Worm (Caenorhabditis elegans) whole organism, mixed stage, embryonic: Measurements from ENCODE around the gene fkb-6.

Experiments used
- bed-3 ChIP-seq: fragments of 200-800 bp; sonication (Bioruptor generic); optimal IDR thresholded peaks from 3 replicates; lab custom pipeline; 2018; ENCODE audit warnings: mild to moderate bottlenecking, missing genetic modification characterization, moderate library complexity, missing compliant biosample characterization
- blmp-1 ChIP-seq: fragments of 150-350 bp; optimal IDR thresholded peaks from 2 replicates; lab custom pipeline; 2014; ENCODE audit warnings: missing biosample characterization, missing genetic modification characterization
- ceh-39 ChIP-seq: fragments of 150-350 bp; optimal IDR thresholded peaks from 2 replicates; lab custom pipeline; 2014; ENCODE audit warnings: missing biosample characterization, missing genetic modification characterization
- ceh-43 ChIP-seq: fragments of 200-800 bp; sonication (Bioruptor generic); optimal IDR thresholded peaks from 2 replicates; lab custom pipeline; 2018; ENCODE audit warnings: mild to moderate bottlenecking, missing genetic modification characterization, moderate library complexity, missing compliant biosample characterization
- elt-1 ChIP-seq: sonication (generic microtip); optimal IDR thresholded peaks from 2 replicates; lab custom pipeline; 2017; ENCODE audit warnings: missing genetic modification characterization, mild to moderate bottlenecking, missing compliant biosample characterization, antibody characterized with exemption, moderate library complexity, borderline replicate concordance; ENCODE audit not compliant: insufficient read depth
- elt-3 ChIP-seq: fragments of 150-350 bp; optimal IDR thresholded peaks from 2 replicates; lab custom pipeline; 2014; ENCODE audit warnings: missing biosample characterization, missing genetic modification characterization
- flh-1 ChIP-seq: fragments of 200-800 bp; sonication (Bioruptor generic); optimal IDR thresholded peaks from 2 replicates; lab custom pipeline; 2018; ENCODE audit warnings: mild to moderate bottlenecking, missing genetic modification characterization, moderate library complexity, missing compliant biosample characterization
- hlh-1 ChIP-seq: fragments of 150-350 bp; optimal IDR thresholded peaks from 2 replicates; lab custom pipeline; 2014; ENCODE audit warnings: missing biosample characterization, missing genetic modification reagents, missing genetic modification characterization
- lsy-2 ChIP-seq: fragments of 150-350 bp; optimal IDR thresholded peaks from 2 replicates; lab custom pipeline; 2014; ENCODE audit warnings: missing biosample characterization, missing genetic modification characterization
- mls-2 ChIP-seq: sonication (generic microtip); optimal IDR thresholded peaks from 2 replicates; lab custom pipeline; 2016; ENCODE audit warnings: mild to moderate bottlenecking, missing genetic modification characterization, moderate library complexity, missing compliant biosample characterization
- nhr-12 ChIP-seq: fragments of 150-350 bp; optimal IDR thresholded peaks from 2 replicates; lab custom pipeline; 2014; ENCODE audit warnings: missing biosample characterization, missing genetic modification characterization
- nhr-28 ChIP-seq: fragments of 150-350 bp; optimal IDR thresholded peaks from 2 replicates; lab custom pipeline; 2014; ENCODE audit warnings: missing biosample characterization, missing genetic modification characterization
- nhr-76 ChIP-seq: sonication (generic microtip); optimal IDR thresholded peaks from 2 replicates; lab custom pipeline; 2017; ENCODE audit warnings: missing biosample characterization, missing genetic modification characterization
- pha-4 ChIP-seq: fragments of 150-350 bp; optimal IDR thresholded peaks from 2 replicates; lab custom pipeline; 2018; ENCODE audit warnings: missing biosample characterization, missing genetic modification reagents, missing genetic modification characterization
- sem-2 ChIP-seq: fragments of 200-800 bp; sonication (Bioruptor generic); optimal IDR thresholded peaks from 2 replicates; lab custom pipeline; 2018; ENCODE audit warnings: mild to moderate bottlenecking, missing genetic modification characterization, missing compliant biosample characterization
- snpc-4 ChIP-seq: fragments of 150-350 bp; optimal IDR thresholded peaks from 2 replicates; lab custom pipeline; 2014; ENCODE audit warnings: missing biosample characterization, missing genetic modification characterization
- tbx-8 ChIP-seq: fragments of 200-800 bp; sonication (Bioruptor generic); optimal IDR thresholded peaks from 2 replicates; lab custom pipeline; 2018; ENCODE audit warnings: mild to moderate bottlenecking, missing genetic modification characterization, moderate library complexity, missing compliant biosample characterization
- unc-120 ChIP-seq: sonication (generic microtip); optimal IDR thresholded peaks from 2 replicates; lab custom pipeline; 2017; ENCODE audit warnings: missing genetic modification characterization, missing compliant biosample characterization; ENCODE audit not compliant: poor library complexity, severe bottlenecking
- zip-8 ChIP-seq: fragments of 150-350 bp; optimal IDR thresholded peaks from 2 replicates; lab custom pipeline; 2014; ENCODE audit warnings: missing biosample characterization, missing genetic modification characterization

fkb-6 gene

ce11 chrV:20891871-20892270 is 45.9 kb downstream of the fkb-6 start:
- TF ChIP-seq blmp-1 (tag; lab: Kevin White, UChicago) (no peak), flh-1 (GFP tag; lab: Kevin White, UChicago) (no peak), zip-8 (tag; lab: Kevin White, UChicago) (no peak), nhr-76 (no peak), pha-4 (tag; lab: Kevin White, UChicago) (no peak), ceh-39 (tag; lab: Kevin White, UChicago) (no peak), bed-3 (GFP tag; lab: Kevin White, UChicago) (no peak), ceh-43 (GFP tag; lab: Kevin White, UChicago) (no peak), sem-2 (GFP tag; lab: Kevin White, UChicago) (no peak), elt-3 (tag; lab: Kevin White, UChicago) (no peak), snpc-4 (no peak), nhr-12 (no peak), nhr-28 (tag; lab: Kevin White, UChicago) (no peak), unc-120 (tag; lab: Kevin White, UChicago) (no peak), mls-2 (no peak), lsy-2 (tag; lab: Kevin White, UChicago) (no peak), hlh-1 (tag; lab: Kevin White, UChicago) (no peak), tbx-8 (GFP tag; lab: Kevin White, UChicago) (no peak), elt-1 (tag; lab: Kevin White, UChicago) (no peak)
